Worm (Caenorhabditis elegans): ENCODE results near the gene pin-2.

DNA sequence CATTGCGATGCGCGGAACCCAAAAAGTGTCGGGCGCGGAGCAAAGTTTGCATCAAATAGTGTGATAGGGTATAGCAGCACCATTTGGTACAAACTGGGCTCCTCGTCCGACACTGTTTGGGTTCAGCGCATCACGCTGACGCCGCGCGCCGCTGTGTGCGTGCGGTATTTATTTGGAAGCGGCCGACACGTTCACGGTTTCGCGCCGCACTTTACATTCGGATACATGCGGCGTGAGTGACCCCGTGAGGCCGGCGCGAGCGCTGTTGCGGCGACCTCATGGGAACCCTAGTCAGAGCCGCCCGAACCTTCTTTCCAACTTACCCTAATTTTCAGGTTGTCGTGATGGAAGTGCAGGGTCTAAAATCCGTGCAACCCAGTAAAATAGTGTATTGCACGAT is 12.7 kb upstream of the pin-2 start:
- TF ChIP-seq ztf-23 (GFP tag; IDR thresholded peaks at IDR 0.05), result no peak
- no peak for TF ChIP-seq klf-2 (GFP tag; conservative IDR thresholded peaks at IDR 0.05)
- no peak for TF ChIP-seq flt-1 (GFP tag; IDR thresholded peaks at IDR 0.05)
- no peak for TF ChIP-seq ref-1 (GFP tag; conservative IDR thresholded peaks at IDR 0.05)
- TF ChIP-seq cog-1 (tag; optimal IDR thresholded peaks at IDR 0.05), result no peak
- TF ChIP-seq tab-1 (GFP tag; IDR thresholded peaks at IDR 0.05), result no peak
